Worm (Caenorhabditis elegans): Measurements from ENCODE around the gene K09C6.10.

- TF ChIP-seq ztf-11 (tag; optimal IDR thresholded peaks at IDR 0.05) (no peak), nhr-237 (tag; optimal IDR thresholded peaks at IDR 0.05) (no peak), nhr-11 (tag; optimal IDR thresholded peaks at IDR 0.05) (no peak), fkh-2 (tag; optimal IDR thresholded peaks at IDR 0.05) (no peak), elt-3 (tag; optimal IDR thresholded peaks at IDR 0.05) (no peak), daf-12 (tag; optimal IDR thresholded peaks at IDR 0.05) (no peak)
Measured at ce11 chrV:803472-803871, 35.7 kb upstream of the K09C6.10 start.

All from whole organism, L3 larva.